Worm (Caenorhabditis elegans) whole organism, young adult: ENCODE results near the gene gei-13.

Source experiments
- B0035.1 ChIP-seq: sonication (generic microtip); optimal IDR thresholded peaks from 2 replicates; lab custom pipeline; 2016; ENCODE audit warnings: missing genetic modification characterization, mild to moderate bottlenecking, missing compliant biosample characterization, missing genotype, missing genetic modification reagents
- B0336.3 ChIP-seq: fragments of 200-800 bp; sonication (Bioruptor generic); IDR thresholded peaks from 2 replicates; pipeline ENCODE4 v1.3.6; 2022; ENCODE audit warnings: missing genetic modification characterization, missing compliant biosample characterization
- C06A6.2 ChIP-seq: fragments of 200-800 bp; sonication (Bioruptor generic); conservative IDR thresholded peaks from 2 replicates; pipeline ENCODE4 v1.3.6; 2022; ENCODE audit warnings: missing genetic modification characterization, missing compliant biosample characterization
- C17E4.6 ChIP-seq: fragments of 200-800 bp; sonication (Bioruptor generic); IDR thresholded peaks from 2 replicates; pipeline ENCODE4 v1.3.6; 2022; ENCODE audit warnings: missing genetic modification reagents, missing genetic modification characterization, missing compliant biosample characterization
- D2030.7 ChIP-seq: fragments of 200-800 bp; sonication (Bioruptor generic); IDR thresholded peaks from 2 replicates; pipeline ENCODE4 v1.3.6; 2022; ENCODE audit warnings: missing genetic modification reagents, missing genetic modification characterization, missing compliant biosample characterization
- F10E7.11 ChIP-seq: sonication (generic microtip); optimal IDR thresholded peaks from 2 replicates; lab custom pipeline; 2017; ENCODE audit warnings: mild to moderate bottlenecking, missing genetic modification characterization, moderate library complexity, missing compliant biosample characterization
- F37B4.10 ChIP-seq: fragments of 200-800 bp; sonication (Bioruptor generic); IDR thresholded peaks from 2 replicates; pipeline ENCODE4 v1.3.6; 2022; ENCODE audit warnings: missing genetic modification characterization, missing compliant biosample characterization
- F39B2.1 ChIP-seq: fragments of 200-800 bp; sonication (Bioruptor generic); IDR thresholded peaks from 2 replicates; pipeline ENCODE4 v1.3.6; 2022; ENCODE audit warnings: missing genetic modification reagents, missing genetic modification characterization, missing compliant biosample characterization
- F49E8.2 ChIP-seq: sonication (generic microtip); optimal IDR thresholded peaks from 3 replicates; lab custom pipeline; 2017; ENCODE audit warnings: missing genetic modification characterization, mild to moderate bottlenecking, missing compliant biosample characterization, antibody characterized with exemption, moderate library complexity; ENCODE audit not compliant: insufficient read depth
- F57C9.4 ChIP-seq: sonication (generic microtip); optimal IDR thresholded peaks from 2 replicates; lab custom pipeline; 2017; ENCODE audit warnings: mild to moderate bottlenecking, missing genetic modification characterization, missing compliant biosample characterization
- K11D2.4 ChIP-seq: fragments of 200-800 bp; sonication (Bioruptor generic); IDR thresholded peaks from 2 replicates; pipeline ENCODE4 v1.3.6; 2022; ENCODE audit warnings: missing genetic modification reagents, missing genetic modification characterization, missing compliant biosample characterization
- K12H6.12 ChIP-seq: fragments of 200-800 bp; sonication (Bioruptor generic); optimal IDR thresholded peaks from 2 replicates; lab custom pipeline; 2018; ENCODE audit warnings: mild to moderate bottlenecking, missing genetic modification characterization, missing compliant biosample characterization
- Y53F4B.3 ChIP-seq: fragments of 200-800 bp; sonication (Bioruptor generic); IDR thresholded peaks from 2 replicates; pipeline ENCODE4 v1.3.6; 2022; ENCODE audit warnings: missing genetic modification reagents, missing genetic modification characterization, missing compliant biosample characterization
- Y53G8AR.9 ChIP-seq: fragments of 200-800 bp; sonication (Bioruptor generic); conservative IDR thresholded peaks from 2 replicates; pipeline ENCODE4 v1.3.6; 2022; ENCODE audit warnings: missing genetic modification reagents, missing genetic modification characterization, missing compliant biosample characterization
- Y56A3A.18 ChIP-seq: fragments of 200-800 bp; sonication (Bioruptor generic); IDR thresholded peaks from 2 replicates; pipeline ENCODE4 v1.3.6; 2022; ENCODE audit warnings: missing genetic modification reagents, missing genetic modification characterization, missing compliant biosample characterization
- Y67H2A.10 ChIP-seq: fragments of 200-800 bp; sonication (Bioruptor generic); conservative IDR thresholded peaks from 2 replicates; pipeline ENCODE4 v1.3.6; 2022; ENCODE audit warnings: missing genetic modification reagents, missing genetic modification characterization, missing compliant biosample characterization
- ZK185.1 ChIP-seq: sonication (generic microtip); optimal IDR thresholded peaks from 2 replicates; lab custom pipeline; 2016; ENCODE audit warnings: mild to moderate bottlenecking, missing genetic modification characterization, missing compliant biosample characterization; ENCODE audit not compliant: poor library complexity, severe bottlenecking
- ama-1 ChIP-seq, 3 experiments: fragments of 150-350 bp in 1 of 3; sonication (generic microtip) in 2 of 3; optimal IDR thresholded peaks; 2 replicates each; lab custom pipeline; 2014 to 2018; ENCODE audit warnings: missing biosample characterization in 2 of 3, missing genetic modification characterization in 2 of 3, missing genetic modification reagents in 2 of 3
- cebp-1 ChIP-seq, 2 experiments: fragments of 200-800 bp in 1 of 2; sonication (Bioruptor generic) in 1 of 2; sonication (generic microtip) in 1 of 2; IDR thresholded peaks in 1 of 2; optimal IDR thresholded peaks in 1 of 2; 2 replicates each; pipeline versions ENCODE4 v1.3.6 to Lab custom; 2017 to 2022; ENCODE audit warnings: missing compliant biosample characterization in 2 of 2, missing genetic modification characterization in 2 of 2, mild to moderate bottlenecking in 1 of 2, missing genetic modification reagents in 1 of 2, moderate library complexity in 1 of 2
- ceh-27 ChIP-seq: fragments of 200-800 bp; sonication (Bioruptor generic); optimal IDR thresholded peaks from 2 replicates; lab custom pipeline; 2018; ENCODE audit warnings: mild to moderate bottlenecking, missing genetic modification characterization, moderate library complexity, missing compliant biosample characterization
- ceh-40 ChIP-seq: fragments of 200-800 bp; sonication (Bioruptor generic); IDR thresholded peaks from 2 replicates; pipeline ENCODE4 v1.3.6; 2022; ENCODE audit warnings: missing genetic modification characterization, missing compliant biosample characterization
- ceh-91 ChIP-seq: fragments of 200-800 bp; sonication (Bioruptor generic); IDR thresholded peaks from 2 replicates; pipeline ENCODE4 v1.3.6; 2022; ENCODE audit warnings: missing genetic modification reagents, missing genetic modification characterization, missing compliant biosample characterization
- die-1 ChIP-seq: sonication (generic microtip); optimal IDR thresholded peaks from 2 replicates; lab custom pipeline; 2016; ENCODE audit warnings: missing genotype, mild to moderate bottlenecking, missing genetic modification characterization, missing compliant biosample characterization
- dox-1 ChIP-seq: fragments of 200-800 bp; sonication (Bioruptor generic); IDR thresholded peaks from 2 replicates; pipeline ENCODE4 v1.3.6; 2022; ENCODE audit warnings: missing genetic modification reagents, missing genetic modification characterization, missing compliant biosample characterization
- dpff-1 ChIP-seq: sonication (generic microtip); optimal IDR thresholded peaks from 2 replicates; lab custom pipeline; 2017; ENCODE audit warnings: mild to moderate bottlenecking, missing genetic modification characterization, missing compliant biosample characterization
- egl-44 ChIP-seq: fragments of 200-800 bp; sonication (Bioruptor generic); IDR thresholded peaks from 2 replicates; pipeline ENCODE4 v1.3.6; 2022; ENCODE audit warnings: missing genetic modification reagents, missing genetic modification characterization, missing compliant biosample characterization
- fkh-3 ChIP-seq: sonication (generic microtip); optimal IDR thresholded peaks from 2 replicates; lab custom pipeline; 2016; ENCODE audit warnings: mild to moderate bottlenecking, missing genetic modification characterization, missing compliant biosample characterization
- hrde-1 ChIP-seq: sonication (generic microtip); optimal IDR thresholded peaks from 2 replicates; lab custom pipeline; 2016; ENCODE audit warnings: missing genetic modification characterization, mild to moderate bottlenecking, missing compliant biosample characterization, moderate library complexity, missing genotype, missing genetic modification reagents, borderline replicate concordance
- hsf-1 ChIP-seq: fragments of 200-800 bp; sonication (Bioruptor generic); IDR thresholded peaks from 2 replicates; pipeline ENCODE4 v1.3.6; 2022; ENCODE audit warnings: missing genetic modification reagents, missing genetic modification characterization, missing compliant biosample characterization
- lin-26 ChIP-seq: fragments of 200-800 bp; sonication (Bioruptor generic); IDR thresholded peaks from 2 replicates; pipeline ENCODE4 v1.3.6; 2022; ENCODE audit warnings: missing genetic modification reagents, missing genetic modification characterization, missing compliant biosample characterization
- madf-10 ChIP-seq: sonication (generic microtip); optimal IDR thresholded peaks from 2 replicates; lab custom pipeline; 2016; ENCODE audit warnings: mild to moderate bottlenecking, missing genetic modification characterization, missing compliant biosample characterization
- nfya-1 ChIP-seq: sonication (generic microtip); optimal IDR thresholded peaks from 2 replicates; lab custom pipeline; 2017; ENCODE audit warnings: antibody characterized with exemption, missing compliant biosample characterization, missing genetic modification characterization, borderline replicate concordance; ENCODE audit not compliant: insufficient read depth
- nfyb-1 ChIP-seq: fragments of 200-800 bp; sonication (Bioruptor generic); IDR thresholded peaks from 2 replicates; pipeline ENCODE4 v1.3.6; 2022; ENCODE audit warnings: missing genetic modification reagents, missing genetic modification characterization, missing compliant biosample characterization
- nhr-80 ChIP-seq: sonication (generic microtip); optimal IDR thresholded peaks from 2 replicates; lab custom pipeline; 2016; ENCODE audit warnings: missing genetic modification characterization, missing compliant biosample characterization
- rec-8 ChIP-seq, 2 experiments: sonication (generic microtip); optimal IDR thresholded peaks; 2 replicates each; lab custom pipeline; 2016; ENCODE audit warnings: mild to moderate bottlenecking in 2 of 2, missing genetic modification characterization in 2 of 2, missing genetic modification reagents in 2 of 2, missing genotype in 2 of 2, missing biosample characterization in 1 of 2, missing compliant biosample characterization in 1 of 2, moderate library complexity in 1 of 2
- sdz-38 ChIP-seq: sonication (generic microtip); optimal IDR thresholded peaks from 2 replicates; lab custom pipeline; 2016; ENCODE audit warnings: missing genotype, missing genetic modification characterization, missing compliant biosample characterization
- sea-2 ChIP-seq: fragments of 200-800 bp; sonication (Bioruptor generic); IDR thresholded peaks from 2 replicates; pipeline ENCODE4 v1.3.6; 2022; ENCODE audit warnings: missing genetic modification characterization, missing compliant biosample characterization
- snpc-1.3 ChIP-seq: sonication (generic microtip); optimal IDR thresholded peaks from 2 replicates; lab custom pipeline; 2017; ENCODE audit warnings: missing genetic modification characterization, mild to moderate bottlenecking, missing compliant biosample characterization, antibody characterized with exemption, moderate library complexity, missing genotype, missing genetic modification reagents; ENCODE audit not compliant: insufficient read depth
- snpc-3.4 ChIP-seq: sonication (generic microtip); optimal IDR thresholded peaks from 2 replicates; lab custom pipeline; 2017; ENCODE audit warnings: missing genetic modification characterization, mild to moderate bottlenecking, missing compliant biosample characterization, antibody characterized with exemption, moderate library complexity, missing genotype, missing genetic modification reagents
- tbp1 ChIP-seq: fragments of 200-800 bp; sonication (Bioruptor generic); optimal IDR thresholded peaks from 2 replicates; lab custom pipeline; 2018; ENCODE audit warnings: mild to moderate bottlenecking, missing genetic modification characterization, missing compliant biosample characterization
- tbx-9 ChIP-seq: sonication (generic microtip); optimal IDR thresholded peaks from 2 replicates; lab custom pipeline; 2016; ENCODE audit warnings: borderline replicate concordance, missing genetic modification characterization, inconsistent platforms, missing compliant biosample characterization
- xnd-1 ChIP-seq: sonication (generic microtip); optimal IDR thresholded peaks from 2 replicates; lab custom pipeline; 2016; ENCODE audit warnings: missing genotype, missing genetic modification reagents, missing genetic modification characterization, missing compliant biosample characterization
- zfh-2 ChIP-seq: fragments of 200-800 bp; sonication (Bioruptor generic); conservative IDR thresholded peaks from 2 replicates; pipeline ENCODE4 v1.3.6; 2022; ENCODE audit warnings: missing genetic modification reagents, missing genetic modification characterization, missing compliant biosample characterization
- ztf-26 ChIP-seq: sonication (generic microtip); optimal IDR thresholded peaks from 2 replicates; lab custom pipeline; 2017; ENCODE audit warnings: missing genetic modification characterization, missing compliant biosample characterization
- ztf-28 ChIP-seq: fragments of 200-800 bp; sonication (Bioruptor generic); IDR thresholded peaks from 2 replicates; pipeline ENCODE4 v1.3.6; 2022; ENCODE audit warnings: missing genetic modification reagents, missing genetic modification characterization, missing compliant biosample characterization

gei-13 gene

DNA sequence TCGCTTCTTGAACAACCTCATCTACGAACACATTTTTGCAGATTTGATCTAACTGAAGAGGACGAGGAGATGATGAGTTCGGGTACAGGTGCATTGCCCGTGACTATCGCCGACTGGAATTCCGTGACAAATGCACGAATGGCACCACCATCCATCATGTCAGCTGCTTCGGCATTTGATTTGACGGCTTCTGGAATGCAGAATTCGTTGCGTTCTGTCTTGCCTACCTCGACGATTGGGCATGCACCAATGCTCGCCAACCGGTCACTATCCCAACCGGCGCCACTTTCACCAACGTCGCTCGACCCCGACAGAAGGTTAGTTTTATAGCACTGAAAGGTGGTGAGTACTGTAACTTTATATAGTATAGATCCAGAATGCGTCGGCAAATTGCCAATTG lies 13.5 kb downstream of the gei-13 start (continued):
- TF ChIP-seq C17E4.6 (GFP tag; lab: Robert Waterston, UW) (no peak), zfh-2 (GFP tag; lab: Robert Waterston, UW) (peak; percentile 46; the same call in 1 of the 2 replicates), C06A6.2 (no peak), ztf-28 (0 out of 2 replicates have a peak, but pooled peaks have one; percentile 47), K12H6.12 (tag; lab: Kevin White, UChicago) (peak; percentile 2), tbx-9 (no peak), ztf-26 (no peak), dox-1 (GFP tag; lab: Robert Waterston, UW) (peak; percentile 21; the same call in 1 of the 2 replicates), B0035.1 (no peak), ceh-40 (no peak), B0336.3 (no peak), dpff-1 (tag; lab: Kevin White, UChicago) (no peak)

DNA sequence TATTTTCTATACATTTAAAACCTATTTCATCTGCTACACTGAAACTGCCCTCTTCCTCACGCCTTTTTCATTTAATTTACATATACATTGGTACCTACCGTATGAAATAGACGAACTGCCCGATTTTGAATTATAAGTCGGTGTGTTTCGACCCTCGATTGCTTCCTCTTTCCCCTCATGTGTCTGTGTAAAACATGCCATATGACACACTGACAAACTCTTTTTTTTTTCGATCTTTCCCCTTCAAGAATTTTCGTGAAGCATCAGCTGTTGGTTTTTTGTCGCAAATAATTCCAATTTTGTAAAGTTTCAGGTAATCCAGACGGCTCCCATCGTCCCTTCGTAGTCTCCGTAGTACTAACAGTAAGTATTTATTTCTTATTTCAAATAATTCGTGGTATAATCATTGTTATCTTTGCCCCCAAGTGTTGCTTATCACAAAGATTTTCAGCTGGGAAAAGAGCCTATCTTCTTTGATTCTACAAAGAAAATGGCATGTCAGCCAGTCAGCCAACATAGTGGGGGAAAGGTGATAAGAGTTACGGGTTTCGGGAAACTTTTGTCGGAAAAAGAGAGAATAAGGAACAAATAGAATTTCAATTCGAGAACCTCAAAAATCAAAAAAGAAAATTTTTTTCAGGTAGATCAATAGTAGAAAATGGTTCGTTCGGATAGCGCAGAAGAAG lies 14.9 kb downstream of the gei-13 start:
- TF ChIP-seq hsf-1 (GFP tag; lab: Robert Waterston, UW) (no peak), zfh-2 (GFP tag; lab: Robert Waterston, UW) (no peak), B0336.3 (0 out of 2 replicates have a peak, but pooled peaks have one; percentile 12), F39B2.1 (GFP tag; lab: Robert Waterston, UW) (no peak), ZK185.1 (tag; lab: Kevin White, UChicago) (no peak), F57C9.4 (tag; lab: Kevin White, UChicago) (no peak), cebp-1 (GFP tag; IDR thresholded peaks at IDR 0.05; lab: Robert Waterston, UW) (no peak), cebp-1 (tag; optimal IDR thresholded peaks at IDR 0.05; lab: Kevin White, UChicago) (peak; percentile 12), snpc-1.3 (no peak), nhr-80 (tag; lab: Kevin White, UChicago) (peak; percentile 81), lin-26 (GFP tag; lab: Robert Waterston, UW) (no peak), nfya-1 (no peak), Y53F4B.3 (GFP tag; lab: Robert Waterston, UW) (no peak), Y56A3A.18 (GFP tag; lab: Robert Waterston, UW) (0 out of 2 replicates have a peak, but pooled peaks have one; percentile 23), ama-1 (optimal IDR thresholded peaks at IDR 0.05; lab: Kevin White, UChicago) (no peak), ama-1 (GFP tag; optimal IDR thresholded peaks at IDR 0.05; lab: Kevin White, UChicago) (no peak), K11D2.4 (no peak), fkh-3 (no peak), sea-2 (GFP tag; lab: Robert Waterston, UW) (no peak), ceh-91 (GFP tag; lab: Robert Waterston, UW) (no peak), die-1 (tag; lab: Kevin White, UChicago) (no peak), F37B4.10 (GFP tag; lab: Robert Waterston, UW) (no peak), rec-8 (tag; optimal IDR thresholded peaks at IDR 0.05; lab: Kevin White, UChicago) (no peak), hrde-1 (tag; lab: Kevin White, UChicago) (no peak), madf-10 (tag; lab: Kevin White, UChicago) (no peak), xnd-1 (no peak), Y53G8AR.9 (GFP tag; lab: Robert Waterston, UW) (no peak), nfyb-1 (GFP tag; lab: Robert Waterston, UW) (0 out of 2 replicates have a peak, but pooled peaks have one; percentile 19), snpc-3.4 (tag; lab: Kevin White, UChicago) (no peak), tbp1 (peak; percentile 4), egl-44 (GFP tag; lab: Robert Waterston, UW) (no peak), F49E8.2 (tag; lab: Kevin White, UChicago) (no peak), Y67H2A.10 (no peak), sdz-38 (no peak), F10E7.11 (tag; lab: Kevin White, UChicago) (no peak), ceh-27 (GFP tag; lab: Kevin White, UChicago) (no peak), D2030.7 (GFP tag; lab: Robert Waterston, UW) (no peak)
